Worm (Caenorhabditis elegans) whole organism, midembryonic: ENCODE data around the gene mak-1.

ENCODE experiments used
- T22C8.4 ChIP-seq: fragments of 200-800 bp; sonication (Bioruptor generic); IDR thresholded peaks from 2 replicates; pipeline ENCODE4 v1.3.6; 2022; ENCODE audit warnings: missing genetic modification characterization, missing compliant biosample characterization
- cog-1 ChIP-seq: sonication (generic microtip); optimal IDR thresholded peaks from 2 replicates; lab custom pipeline; 2016; ENCODE audit warnings: missing genetic modification characterization, missing compliant biosample characterization
- flt-1 ChIP-seq: fragments of 200-800 bp; sonication (Bioruptor generic); IDR thresholded peaks from 2 replicates; pipeline ENCODE4 v1.3.6; 2022; ENCODE audit warnings: missing genetic modification characterization, missing compliant biosample characterization
- ref-1 ChIP-seq: fragments of 200-800 bp; sonication (Bioruptor generic); conservative IDR thresholded peaks from 2 replicates; pipeline ENCODE4 v1.3.6; 2022; ENCODE audit warnings: missing genetic modification reagents, missing genetic modification characterization, missing compliant biosample characterization
- ztf-29 ChIP-seq: fragments of 200-800 bp; sonication (Bioruptor generic); IDR thresholded peaks from 2 replicates; pipeline ENCODE4 v1.3.6; 2022; ENCODE audit warnings: missing genetic modification reagents, missing genetic modification characterization, missing compliant biosample characterization

DNA sequence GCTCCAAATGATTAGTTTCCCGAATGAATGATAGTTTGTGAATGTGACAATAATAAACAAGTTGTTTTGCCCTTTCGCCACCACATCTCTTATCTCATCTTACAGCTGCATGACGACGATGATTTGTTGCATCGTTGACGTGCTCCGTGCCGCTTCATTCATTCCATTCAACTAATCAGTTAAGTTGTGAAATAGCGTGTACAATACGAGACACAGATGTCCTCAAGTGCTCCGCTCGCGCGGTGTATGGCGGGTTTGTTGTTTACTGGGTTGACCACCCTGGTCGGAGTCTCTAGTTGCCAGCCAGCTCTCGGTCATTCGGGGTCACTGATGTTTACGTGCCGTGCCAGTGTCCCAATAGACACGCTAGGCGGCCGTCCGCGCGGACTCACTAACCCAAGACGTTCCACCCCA, 4.1 kb downstream of the mak-1 start:
- 0 out of 2 replicates have a peak, but pooled peaks have one; percentile 46 for TF ChIP-seq flt-1 (GFP tag; lab: Robert Waterston, UW)
- peak; percentile 55; the same call in 1 of the 2 replicates for TF ChIP-seq ref-1
- TF ChIP-seq T22C8.4 (GFP tag; lab: Robert Waterston, UW): no peak
- TF ChIP-seq ztf-29 (GFP tag; lab: Robert Waterston, UW): no peak
- TF ChIP-seq cog-1: peak; percentile 79
